Worm (Caenorhabditis elegans): ENCODE results near the gene rpc-1.

Gene rpc-1

DNA sequence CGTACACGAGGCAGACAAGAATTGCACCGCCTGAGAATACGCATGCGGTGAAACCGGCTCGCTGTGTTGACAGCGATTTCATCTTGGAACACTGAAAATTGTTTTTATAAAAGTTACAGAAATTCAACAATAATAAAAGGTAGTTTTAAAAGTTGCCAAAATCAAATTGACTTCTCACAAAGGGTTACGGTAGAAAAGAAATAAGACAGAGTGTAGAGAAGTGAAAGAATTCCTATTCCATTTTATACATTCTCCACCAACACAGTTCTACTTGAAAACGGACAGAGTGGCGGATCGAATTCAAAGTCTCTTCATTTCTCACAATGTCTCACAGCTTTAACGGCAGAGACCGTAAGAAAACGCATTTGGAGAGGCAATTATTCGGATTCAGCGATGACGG is 13.1 kb downstream of the rpc-1 start, which contains the start of gene col-113:
col-113 (minus strand) TSS at position 101 of the 400 bp plus-strand sequence.
- TF ChIP-seq him-1 (tag; optimal IDR thresholded peaks at IDR 0.05) (no peak), dao-5 (tag; optimal IDR thresholded peaks at IDR 0.05) (no peak), W03F9.2 (tag; optimal IDR thresholded peaks at IDR 0.05) (no peak)

DNA sequence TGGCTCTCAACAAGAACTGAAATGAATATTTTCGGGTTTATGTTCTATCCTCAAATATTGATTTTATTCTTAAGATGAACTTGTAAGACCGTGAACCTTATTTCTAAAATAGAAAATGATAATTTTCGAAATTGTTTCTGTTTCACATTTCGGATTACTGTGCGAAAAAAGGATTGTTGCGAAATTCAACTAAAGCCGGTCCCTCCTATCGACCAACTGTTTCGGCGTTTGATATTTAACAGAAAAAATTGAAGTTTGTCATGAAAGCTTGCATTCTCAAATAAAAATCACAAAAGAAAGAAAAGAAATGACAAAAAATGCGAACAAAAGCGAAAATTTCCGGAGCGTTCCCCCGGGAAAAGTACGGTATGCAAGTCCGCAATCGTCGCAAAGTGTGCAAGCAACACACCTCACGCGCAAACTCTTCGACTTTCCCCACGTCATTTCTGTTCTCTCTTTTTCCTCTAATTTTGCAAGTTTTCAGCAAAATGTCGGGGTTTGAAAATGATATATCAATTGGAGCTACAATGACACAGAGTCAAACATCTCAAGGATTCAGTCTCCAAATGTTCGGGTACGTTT is 16.4 kb downstream of the rpc-1 start, which contains the start of gene C34D4.4:
C34D4.4 (plus strand) TSS at position 342 of the 582 bp plus-strand sequence.
- TF ChIP-seq him-1 (tag; optimal IDR thresholded peaks at IDR 0.05) = no peak
- TF ChIP-seq dao-5 (tag; optimal IDR thresholded peaks at IDR 0.05) = no peak
- TF ChIP-seq W03F9.2 (tag; optimal IDR thresholded peaks at IDR 0.05) = no peak

DNA sequence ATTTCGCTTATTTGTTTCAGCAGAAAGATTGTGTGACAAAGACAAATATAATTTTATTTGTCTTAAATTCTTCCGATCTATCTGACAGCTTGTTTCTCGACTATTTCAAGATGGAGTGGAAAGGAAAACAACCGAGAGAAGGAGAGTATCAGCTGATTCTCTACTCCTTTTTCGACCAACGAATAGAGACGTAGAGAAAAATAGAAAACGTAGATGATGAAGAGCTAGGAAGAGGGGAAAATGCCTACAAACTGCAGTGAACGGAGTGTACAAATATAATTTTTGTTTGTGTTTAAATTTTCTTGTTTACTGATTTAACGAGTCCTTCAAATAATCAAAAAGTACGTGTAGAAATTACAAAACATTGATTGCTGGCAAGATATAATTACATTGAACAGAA is 17.8 kb downstream of the rpc-1 start:
- no peak for TF ChIP-seq dao-5 (tag; optimal IDR thresholded peaks at IDR 0.05)
- TF ChIP-seq W03F9.2 (tag; optimal IDR thresholded peaks at IDR 0.05) = peak; percentile 21

DNA sequence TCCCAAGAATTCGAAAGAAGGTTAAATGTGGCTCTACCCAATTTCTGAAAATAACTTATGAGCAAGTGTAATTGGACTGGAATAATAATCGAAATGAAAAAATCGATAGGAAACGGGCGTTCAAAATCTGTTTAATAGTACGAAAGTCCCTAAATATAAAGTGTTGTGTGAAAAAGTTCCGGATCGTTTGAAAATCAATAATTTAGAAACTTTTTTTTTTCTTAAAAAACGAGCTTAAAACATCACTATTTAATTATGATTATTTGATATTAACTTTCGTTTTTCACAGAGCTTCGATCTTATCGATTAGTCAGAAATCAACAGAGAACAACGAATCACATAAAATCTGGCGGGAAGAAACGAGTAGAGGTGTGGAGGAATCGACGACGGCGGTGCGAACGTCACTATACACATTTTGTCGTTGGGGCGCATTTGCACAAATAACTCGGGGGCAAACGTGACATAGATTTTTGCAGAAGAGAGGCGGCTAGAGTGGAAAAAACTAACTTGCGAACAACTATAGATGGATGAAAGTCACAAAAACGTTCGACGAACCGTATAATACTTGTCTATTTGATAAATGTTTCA is 20.8 kb downstream of the rpc-1 start, which contains the start of gene hecd-1:
hecd-1 (minus strand) TSS at position 51 of the 588 bp plus-strand sequence.
- no peak for TF ChIP-seq W03F9.2 (tag; optimal IDR thresholded peaks at IDR 0.05)
- TF ChIP-seq dao-5 (tag; optimal IDR thresholded peaks at IDR 0.05) = no peak
- TF ChIP-seq him-1 (tag; optimal IDR thresholded peaks at IDR 0.05) = no peak

DNA sequence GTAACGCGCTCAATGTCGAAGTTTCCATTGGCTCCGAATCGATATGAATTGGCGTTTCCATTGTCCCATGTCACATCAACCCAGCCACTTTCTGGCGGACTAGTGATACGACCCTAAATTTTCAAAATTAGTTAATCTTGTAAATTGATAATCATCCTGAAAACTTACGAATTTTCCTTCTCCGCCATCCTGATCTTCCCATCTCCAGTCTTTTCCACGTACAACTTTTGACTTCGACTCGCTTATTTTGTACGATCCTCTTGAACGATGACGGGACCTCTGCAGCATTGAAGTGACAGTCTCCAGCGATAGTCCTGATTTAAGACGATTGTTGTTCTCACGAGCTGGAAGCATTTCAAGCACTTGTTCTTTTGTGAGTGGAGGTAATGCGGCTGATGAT is 26.4 kb downstream of the rpc-1 start:
- no peak for TF ChIP-seq dao-5 (tag; optimal IDR thresholded peaks at IDR 0.05)
- TF ChIP-seq him-1 (tag; optimal IDR thresholded peaks at IDR 0.05) = no peak
- no peak for TF ChIP-seq W03F9.2 (tag; optimal IDR thresholded peaks at IDR 0.05)

DNA sequence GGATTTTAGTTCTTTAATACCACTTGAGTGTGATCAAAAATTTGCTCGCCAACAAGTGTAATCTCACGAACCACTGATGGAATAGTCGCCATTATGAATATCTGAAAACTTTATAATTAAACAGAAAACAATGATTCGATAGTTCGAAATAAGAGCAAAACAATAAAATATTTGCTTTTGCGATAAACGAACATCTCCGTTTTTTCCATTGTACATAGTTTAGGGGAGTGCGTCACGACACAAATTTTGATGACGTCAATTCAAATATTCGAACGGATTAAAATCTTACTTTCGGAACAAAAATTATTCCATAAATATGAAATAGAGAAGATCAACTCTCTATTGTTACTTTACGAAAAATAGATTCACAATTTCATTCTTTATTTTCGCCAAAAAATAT is 31.6 kb downstream of the rpc-1 start, which contains the start of gene mutd-1:
mutd-1 (minus strand) TSS at position 101 of the 400 bp plus-strand sequence.
- TF ChIP-seq W03F9.2 (tag; optimal IDR thresholded peaks at IDR 0.05) = no peak
- TF ChIP-seq him-1 (tag; optimal IDR thresholded peaks at IDR 0.05) = no peak
- TF ChIP-seq dao-5 (tag; optimal IDR thresholded peaks at IDR 0.05) = no peak

DNA sequence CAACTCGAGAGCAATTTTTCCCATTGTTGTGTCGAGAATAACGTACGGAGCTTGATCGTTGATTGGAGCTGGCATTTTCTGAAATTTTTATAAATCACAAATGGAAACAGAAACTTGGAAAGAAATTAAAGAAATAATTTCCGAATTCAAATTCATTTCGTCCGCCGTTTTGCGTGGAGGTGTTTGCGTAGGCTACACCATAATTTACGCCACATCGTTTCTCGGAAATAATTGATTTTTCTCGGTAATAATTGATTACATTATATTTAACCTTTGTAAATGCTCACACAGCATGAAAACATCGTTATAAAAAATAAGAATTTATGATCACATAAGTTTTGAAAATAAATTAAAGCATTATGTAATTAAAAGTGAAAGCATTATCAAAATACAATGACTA is 32.4 kb downstream of the rpc-1 start, which contains the start of gene cyn-12:
cyn-12 (minus strand) TSS at position 78 of the 400 bp plus-strand sequence.
- no peak for TF ChIP-seq dao-5 (tag; optimal IDR thresholded peaks at IDR 0.05)
- TF ChIP-seq him-1 (tag; optimal IDR thresholded peaks at IDR 0.05) = no peak
- TF ChIP-seq W03F9.2 (tag; optimal IDR thresholded peaks at IDR 0.05) = no peak

DNA sequence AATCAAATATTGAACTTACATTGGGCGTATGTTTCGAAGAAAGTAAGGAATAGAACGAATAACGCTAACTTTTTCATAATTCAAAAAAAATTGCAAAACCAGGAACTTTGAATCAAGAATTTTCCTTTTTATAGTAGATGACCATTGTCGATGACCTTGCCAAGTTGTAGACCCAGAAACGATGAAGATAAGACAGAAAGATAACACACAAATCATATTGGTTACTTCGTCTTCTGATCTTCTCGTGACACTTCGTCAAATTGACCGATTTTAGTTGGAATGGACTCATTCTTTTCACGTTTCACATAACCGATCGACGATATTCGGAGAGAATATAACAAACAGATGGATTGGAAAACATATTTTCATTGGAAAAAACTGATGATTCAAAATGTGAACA is 33.8 kb downstream of the rpc-1 start, which contains the start of gene grsp-3:
grsp-3 (minus strand) TSS at position 149 of the 400 bp plus-strand sequence.
- TF ChIP-seq W03F9.2 (tag; optimal IDR thresholded peaks at IDR 0.05) = no peak
- no peak for TF ChIP-seq dao-5 (tag; optimal IDR thresholded peaks at IDR 0.05)
- no peak for TF ChIP-seq him-1 (tag; optimal IDR thresholded peaks at IDR 0.05)

DNA sequence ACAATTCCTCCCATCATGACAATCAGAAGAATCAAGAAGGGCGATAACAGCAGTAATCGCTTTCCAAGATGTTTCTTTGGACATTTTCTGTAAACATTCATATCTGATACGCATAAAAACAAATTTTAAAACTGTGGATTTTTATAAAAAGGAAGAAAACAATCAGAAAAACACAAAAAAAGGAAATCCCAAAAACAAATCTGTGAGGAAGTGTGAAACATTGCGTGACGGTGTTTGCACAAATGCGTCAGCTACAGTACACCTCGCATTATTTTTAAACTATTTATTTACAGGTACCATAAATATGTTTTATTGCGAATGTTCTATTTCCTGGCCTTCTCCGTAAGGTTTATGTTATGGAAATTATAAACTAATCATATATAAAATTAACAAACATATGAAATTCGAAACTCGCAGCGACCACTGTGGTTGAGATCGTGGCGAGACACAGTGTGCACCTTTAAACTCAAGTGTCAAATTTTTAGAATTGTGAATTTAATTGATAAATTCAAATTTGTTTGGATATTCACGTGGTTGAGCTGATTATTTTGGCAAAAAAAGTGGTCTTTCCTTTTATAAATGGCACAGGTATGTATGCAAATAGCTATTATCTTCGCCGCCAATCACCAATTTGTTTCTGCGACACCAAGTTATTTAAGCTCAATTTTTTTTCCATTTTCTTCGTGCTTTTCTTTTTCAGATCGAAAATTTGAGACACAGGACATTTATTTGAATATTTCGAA is 44.1 kb downstream of the rpc-1 start, which contains the start of the genes C34D4.10 and str-48:
C34D4.10 (minus strand) TSS at position 101 of the 743 bp plus-strand sequence.
str-48 (plus strand) TSS at position 693 of the 743 bp plus-strand sequence.
- TF ChIP-seq him-1 (tag; optimal IDR thresholded peaks at IDR 0.05) = no peak
- TF ChIP-seq dao-5 (tag; optimal IDR thresholded peaks at IDR 0.05) = no peak
- no peak for TF ChIP-seq W03F9.2 (tag; optimal IDR thresholded peaks at IDR 0.05)

DNA sequence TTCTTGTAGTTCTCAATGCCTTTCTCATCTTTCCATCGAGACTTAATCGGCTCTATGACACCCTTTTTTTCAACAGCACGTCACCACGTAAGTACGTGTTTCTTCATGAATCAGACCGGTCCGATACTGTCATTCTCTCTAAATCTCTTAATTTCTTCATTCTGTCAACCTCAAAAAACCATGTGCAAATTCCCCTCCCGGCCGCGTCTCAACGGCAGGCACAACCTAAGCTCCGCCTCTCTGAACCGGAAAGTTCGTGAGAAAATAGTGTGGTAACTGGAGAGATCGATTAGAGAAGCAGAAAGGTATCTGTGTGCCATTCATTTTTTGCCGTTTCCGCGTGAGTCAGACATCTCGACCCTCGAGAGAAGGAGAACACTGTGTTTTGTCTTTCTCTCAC is 50.9 kb downstream of the rpc-1 start, which contains the start of gene nas-8:
nas-8 (plus strand) TSS at position 301 of the 400 bp plus-strand sequence.
- no peak for TF ChIP-seq him-1 (tag; optimal IDR thresholded peaks at IDR 0.05)
- TF ChIP-seq W03F9.2 (tag; optimal IDR thresholded peaks at IDR 0.05) = no peak
- no peak for TF ChIP-seq dao-5 (tag; optimal IDR thresholded peaks at IDR 0.05)

DNA sequence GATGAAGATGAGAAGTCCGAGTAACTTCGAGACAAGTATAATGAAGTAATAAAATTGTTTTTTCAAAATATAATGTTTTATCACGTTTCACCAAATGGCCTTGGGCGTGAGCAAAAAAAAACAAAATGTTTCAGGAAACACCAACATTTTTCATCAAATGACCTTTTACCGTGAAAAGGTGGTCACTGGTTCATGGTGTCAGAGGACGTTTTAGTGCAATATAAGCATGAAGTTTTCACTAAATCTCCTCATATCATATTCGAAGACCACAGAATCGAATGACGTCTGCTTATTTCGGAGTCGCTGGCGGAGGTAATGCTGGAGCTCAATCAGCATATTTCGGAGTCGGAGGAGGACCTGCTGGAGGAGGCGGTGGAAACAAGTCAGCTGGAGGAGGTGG is 54.2 kb downstream of the rpc-1 start, which contains the start of the genes ZC477.7 and ssq-3:
ZC477.7 (minus strand) TSS at position 101 of the 400 bp plus-strand sequence.
ssq-3 (plus strand) TSS at position 251 of the 400 bp plus-strand sequence.
- TF ChIP-seq him-1 (tag; optimal IDR thresholded peaks at IDR 0.05) = no peak
- no peak for TF ChIP-seq W03F9.2 (tag; optimal IDR thresholded peaks at IDR 0.05)
- TF ChIP-seq dao-5 (tag; optimal IDR thresholded peaks at IDR 0.05) = no peak
